Fruit fly (Drosophila melanogaster): ENCODE results near the gene Idh3b.
A peak's percentile ranks its signal among the peaks of the same experiment; 100 is the strongest.

Idh3b gene

dm6 chr3R:21969828-21970227 lies 49.4 kb downstream of the Idh3b start:
- no peak for TF ChIP-seq CG34406 (GFP tag; optimal IDR thresholded peaks at IDR 0.05)
- peak; percentile 79 for TF ChIP-seq vri (GFP tag; optimal IDR thresholded peaks at IDR 0.05)
- TF ChIP-seq lz (GFP tag; optimal IDR thresholded peaks at IDR 0.05): no peak
- peak; percentile 81 for TF ChIP-seq Eip93F (GFP tag; optimal IDR thresholded peaks at IDR 0.05)
- TF ChIP-seq CG10669 (GFP tag; optimal IDR thresholded peaks at IDR 0.05): no peak
- no peak for TF ChIP-seq CG7368 (GFP tag; optimal IDR thresholded peaks at IDR 0.05)
- TF ChIP-seq Sox14 (GFP tag; optimal IDR thresholded peaks at IDR 0.05): peak; percentile 33
- no peak for TF ChIP-seq salr (GFP tag; optimal IDR thresholded peaks at IDR 0.05)
- TF ChIP-seq Eip75B (GFP tag; optimal IDR thresholded peaks at IDR 0.05): no peak
- peak; percentile 40 for TF ChIP-seq Eip78C (GFP tag)

- TF ChIP-seq CG32006 (GFP tag; optimal IDR thresholded peaks at IDR 0.05) (no peak), CG31627 (GFP tag; optimal IDR thresholded peaks at IDR 0.05) (no peak), Sox102F (GFP tag; optimal IDR thresholded peaks at IDR 0.05) (no peak), topi (GFP tag; optimal IDR thresholded peaks at IDR 0.05) (no peak), Sox15 (GFP tag; optimal IDR thresholded peaks at IDR 0.05) (no peak), Blimp-1 (GFP tag; optimal IDR thresholded peaks at IDR 0.05) (no peak), OdsH (GFP tag; optimal IDR thresholded peaks at IDR 0.05) (no peak), dac (GFP tag; optimal IDR thresholded peaks at IDR 0.05) (no peak), CG9139 (GFP tag; optimal IDR thresholded peaks at IDR 0.05) (no peak), Hr38 (GFP tag; optimal IDR thresholded peaks at IDR 0.05) (no peak), CG11762 (GFP tag; optimal IDR thresholded peaks at IDR 0.05; ENCODE audit: insufficient read depth) (no peak), eg (GFP tag; IDR thresholded peaks at IDR 0.05) (no peak), CG10631 (GFP tag; optimal IDR thresholded peaks at IDR 0.05) (no peak), acj6 (GFP tag; optimal IDR thresholded peaks at IDR 0.05) (no peak), CG3919 (GFP tag; optimal IDR thresholded peaks at IDR 0.05) (no peak), pdm3 (GFP tag; optimal IDR thresholded peaks at IDR 0.05) (no peak), svp (GFP tag) (no peak)
Measured at dm6 chr3R:21967840-21968239, 51.3 kb downstream of the Idh3b start.
